Fruit fly (Drosophila melanogaster): ENCODE measurements around the gene Snoo.

The Snoo gene

dm6 chr2L:7932091-7932769 is 51.8 kb downstream of the Snoo start (continued):
- TF ChIP-seq nau (GFP tag; optimal IDR thresholded peaks at IDR 0.05) (peak; percentile 55), CG17361 (GFP tag; IDR thresholded peaks at IDR 0.05) (peak; percentile 76), jing (GFP tag; optimal IDR thresholded peaks at IDR 0.05) (no peak), HmgZ (tag; optimal IDR thresholded peaks at IDR 0.05) (peak; percentile 32), Tbp (GFP tag; optimal IDR thresholded peaks at IDR 0.05) (no peak), D19B (GFP tag; optimal IDR thresholded peaks at IDR 0.05) (peak; percentile 60), D (optimal IDR thresholded peaks at IDR 0.05) (no peak), D (GFP tag; optimal IDR thresholded peaks at IDR 0.05) (peak; percentile 16), CG14014 (GFP tag; IDR thresholded peaks at IDR 0.05) (peak; percentile 88), onecut (GFP tag; IDR thresholded peaks at IDR 0.05) (peak; percentile 69), PHDP (tag; optimal IDR thresholded peaks at IDR 0.05) (peak; percentile 68), HLH54F (GFP tag; optimal IDR thresholded peaks at IDR 0.05) (peak; percentile 22), CG16863 (GFP tag; optimal IDR thresholded peaks at IDR 0.05) (no peak), TFAM (GFP tag; optimal IDR thresholded peaks at IDR 0.05) (no peak), pum (GFP tag; optimal IDR thresholded peaks at IDR 0.05) (no peak), nmo (GFP tag; optimal IDR thresholded peaks at IDR 0.05) (peak; percentile 75), Rfx (GFP tag; IDR thresholded peaks at IDR 0.05) (peak; percentile 89), CG13296 (GFP tag; optimal IDR thresholded peaks at IDR 0.05) (peak; percentile 90), Bteb2 (GFP tag; optimal IDR thresholded peaks at IDR 0.05) (peak; percentile 43), CG4730 (GFP tag; IDR thresholded peaks at IDR 0.05) (peak; percentile 73), B-H2 (GFP tag; optimal IDR thresholded peaks at IDR 0.05) (peak; percentile 39), Drgx (GFP tag; IDR thresholded peaks at IDR 0.05) (peak; percentile 59; the same call in 1 of the 2 replicates), Fer1 (GFP tag; optimal IDR thresholded peaks at IDR 0.05) (peak; percentile 95), fd96Cb (tag; optimal IDR thresholded peaks at IDR 0.05) (peak; percentile 50), CG10147 (GFP tag; optimal IDR thresholded peaks at IDR 0.05) (peak; percentile 88), Fer2 (tag; optimal IDR thresholded peaks at IDR 0.05) (peak; percentile 81), CG14667 (GFP tag; IDR thresholded peaks at IDR 0.05) (peak; percentile 78), Ets97D (GFP tag; optimal IDR thresholded peaks at IDR 0.05) (no peak), MBD-R2 (GFP tag; IDR thresholded peaks at IDR 0.05) (peak; percentile 60; the same call in 1 of the 2 replicates), knrl (GFP tag; IDR thresholded peaks at IDR 0.05; ENCODE audit: partially characterized antibody) (no peak), stc (GFP tag; IDR thresholded peaks at IDR 0.05) (peak; percentile 82), Lhr (GFP tag; optimal IDR thresholded peaks at IDR 0.05) (no peak), E2f2 (GFP tag; IDR thresholded peaks at IDR 0.05) (peak; percentile 33; the same call in 1 of the 2 replicates), Gug (GFP tag; IDR thresholded peaks at IDR 0.05) (peak; percentile 57; the same call in 2 of the 4 replicates), maf-S (GFP tag; optimal IDR thresholded peaks at IDR 0.05) (peak; percentile 14), CG7745 (tag; optimal IDR thresholded peaks at IDR 0.05) (no peak), CG5953 (GFP tag; IDR thresholded peaks at IDR 0.05) (peak; percentile 65), CG2199 (GFP tag; IDR thresholded peaks at IDR 0.05) (no peak), tgo (GFP tag; IDR thresholded peaks at IDR 0.05) (peak; percentile 79), CG3065 (GFP tag; optimal IDR thresholded peaks at IDR 0.05) (no peak), CG34376 (GFP tag; optimal IDR thresholded peaks at IDR 0.05) (peak; percentile 40), BEAF-32 (GFP tag; optimal IDR thresholded peaks at IDR 0.05) (no peak), CG4617 (GFP tag; optimal IDR thresholded peaks at IDR 0.05; ENCODE audit: borderline replicate concordance) (no peak), lbe (GFP tag; optimal IDR thresholded peaks at IDR 0.05) (peak; percentile 27), CG11398 (GFP tag; optimal IDR thresholded peaks at IDR 0.05) (no peak), corto (GFP tag; optimal IDR thresholded peaks at IDR 0.05) (no peak), eve (GFP tag; optimal IDR thresholded peaks at IDR 0.05) (peak in 1 of 2 experiments; percentile 76), CG1792 (GFP tag; optimal IDR thresholded peaks at IDR 0.05) (no peak), p53 (GFP tag; optimal IDR thresholded peaks at IDR 0.05) (no peak), HLHmδ (GFP tag; optimal IDR thresholded peaks at IDR 0.05) (no peak), Mes4 (GFP tag; optimal IDR thresholded peaks at IDR 0.05) (no peak)

Data from whole organism, embryonic.